Worm (Caenorhabditis elegans) whole organism, young adult: ENCODE results near the gene gap-1.

Experiments used
- B0035.1 ChIP-seq: sonication (generic microtip); optimal IDR thresholded peaks from 2 replicates; lab custom pipeline; 2016; ENCODE audit warnings: missing genetic modification characterization, mild to moderate bottlenecking, missing compliant biosample characterization, missing genotype, missing genetic modification reagents
- B0336.3 ChIP-seq: fragments of 200-800 bp; sonication (Bioruptor generic); IDR thresholded peaks from 2 replicates; pipeline ENCODE4 v1.3.6; 2022; ENCODE audit warnings: missing genetic modification characterization, missing compliant biosample characterization
- C06A6.2 ChIP-seq: fragments of 200-800 bp; sonication (Bioruptor generic); conservative IDR thresholded peaks from 2 replicates; pipeline ENCODE4 v1.3.6; 2022; ENCODE audit warnings: missing genetic modification characterization, missing compliant biosample characterization
- D2030.7 ChIP-seq: fragments of 200-800 bp; sonication (Bioruptor generic); IDR thresholded peaks from 2 replicates; pipeline ENCODE4 v1.3.6; 2022; ENCODE audit warnings: missing genetic modification reagents, missing genetic modification characterization, missing compliant biosample characterization
- F10E7.11 ChIP-seq: sonication (generic microtip); optimal IDR thresholded peaks from 2 replicates; lab custom pipeline; 2017; ENCODE audit warnings: mild to moderate bottlenecking, missing genetic modification characterization, moderate library complexity, missing compliant biosample characterization
- F23B12.7 ChIP-seq: sonication (generic microtip); optimal IDR thresholded peaks from 2 replicates; lab custom pipeline; 2017; ENCODE audit warnings: missing genetic modification characterization, mild to moderate bottlenecking, missing compliant biosample characterization, antibody characterized with exemption, moderate library complexity; ENCODE audit not compliant: insufficient read depth
- F33H1.4 ChIP-seq: fragments of 200-800 bp; sonication (Bioruptor generic); IDR thresholded peaks from 2 replicates; pipeline ENCODE4 v1.3.6; 2022; ENCODE audit warnings: missing genetic modification reagents, missing genetic modification characterization, missing compliant biosample characterization
- F39B2.1 ChIP-seq: fragments of 200-800 bp; sonication (Bioruptor generic); IDR thresholded peaks from 2 replicates; pipeline ENCODE4 v1.3.6; 2022; ENCODE audit warnings: missing genetic modification reagents, missing genetic modification characterization, missing compliant biosample characterization
- F57A8.1 ChIP-seq: fragments of 200-800 bp; sonication (Bioruptor generic); optimal IDR thresholded peaks from 2 replicates; lab custom pipeline; 2018; ENCODE audit warnings: mild to moderate bottlenecking, missing genetic modification characterization, moderate library complexity, missing compliant biosample characterization
- F57C9.4 ChIP-seq: sonication (generic microtip); optimal IDR thresholded peaks from 2 replicates; lab custom pipeline; 2017; ENCODE audit warnings: mild to moderate bottlenecking, missing genetic modification characterization, missing compliant biosample characterization
- T26A5.8 ChIP-seq: sonication (generic microtip); optimal IDR thresholded peaks from 2 replicates; lab custom pipeline; 2016; ENCODE audit warnings: missing genetic modification characterization, missing compliant biosample characterization
- Y79H2A.3 ChIP-seq: fragments of 200-800 bp; sonication (Bioruptor generic); conservative IDR thresholded peaks from 2 replicates; pipeline ENCODE4 v1.3.6; 2022; ENCODE audit warnings: missing genetic modification reagents, missing genetic modification characterization, missing compliant biosample characterization
- ama-1 ChIP-seq, 3 experiments: fragments of 150-350 bp in 1 of 3; sonication (generic microtip) in 2 of 3; optimal IDR thresholded peaks; 2 replicates each; lab custom pipeline; 2014 to 2018; ENCODE audit warnings: missing biosample characterization in 2 of 3, missing genetic modification characterization in 2 of 3, missing genetic modification reagents in 2 of 3
- attf-3 ChIP-seq: fragments of 200-800 bp; sonication (Bioruptor generic); conservative IDR thresholded peaks from 2 replicates; pipeline ENCODE4 v1.3.6; 2022; ENCODE audit warnings: missing genetic modification reagents, missing genetic modification characterization, missing compliant biosample characterization
- attf-5 ChIP-seq: fragments of 200-800 bp; sonication (Bioruptor generic); optimal IDR thresholded peaks from 2 replicates; lab custom pipeline; 2018; ENCODE audit warnings: mild to moderate bottlenecking, missing genetic modification characterization, missing compliant biosample characterization
- bed-1 ChIP-seq: fragments of 200-800 bp; sonication (Bioruptor generic); IDR thresholded peaks from 2 replicates; pipeline ENCODE4 v1.3.6; 2022; ENCODE audit warnings: missing genetic modification reagents, missing genetic modification characterization, missing compliant biosample characterization
- cebp-1 ChIP-seq, 2 experiments: fragments of 200-800 bp in 1 of 2; sonication (Bioruptor generic) in 1 of 2; sonication (generic microtip) in 1 of 2; IDR thresholded peaks in 1 of 2; optimal IDR thresholded peaks in 1 of 2; 2 replicates each; pipeline versions ENCODE4 v1.3.6 to Lab custom; 2017 to 2022; ENCODE audit warnings: missing compliant biosample characterization in 2 of 2, missing genetic modification characterization in 2 of 2, mild to moderate bottlenecking in 1 of 2, missing genetic modification reagents in 1 of 2, moderate library complexity in 1 of 2
- ceh-27 ChIP-seq: fragments of 200-800 bp; sonication (Bioruptor generic); optimal IDR thresholded peaks from 2 replicates; lab custom pipeline; 2018; ENCODE audit warnings: mild to moderate bottlenecking, missing genetic modification characterization, moderate library complexity, missing compliant biosample characterization
- ceh-79 ChIP-seq: sonication (generic microtip); optimal IDR thresholded peaks from 2 replicates; lab custom pipeline; 2017; ENCODE audit warnings: mild to moderate bottlenecking, missing genetic modification characterization, missing compliant biosample characterization
- egrh-3 ChIP-seq: fragments of 200-800 bp; sonication (Bioruptor generic); IDR thresholded peaks from 2 replicates; pipeline ENCODE4 v1.3.6; 2022; ENCODE audit warnings: missing genetic modification reagents, missing genetic modification characterization, missing compliant biosample characterization
- ets-4 ChIP-seq: fragments of 200-800 bp; sonication (Bioruptor generic); optimal IDR thresholded peaks from 2 replicates; lab custom pipeline; 2018; ENCODE audit warnings: mild to moderate bottlenecking, missing genetic modification characterization, missing compliant biosample characterization
- fkh-3 ChIP-seq: sonication (generic microtip); optimal IDR thresholded peaks from 2 replicates; lab custom pipeline; 2016; ENCODE audit warnings: mild to moderate bottlenecking, missing genetic modification characterization, missing compliant biosample characterization
- him-1 ChIP-seq: sonication (generic microtip); optimal IDR thresholded peaks from 2 replicates; lab custom pipeline; 2016; ENCODE audit warnings: missing genotype, missing genetic modification reagents, missing genetic modification characterization, missing compliant biosample characterization
- hlh-12 ChIP-seq: sonication (generic microtip); optimal IDR thresholded peaks from 2 replicates; lab custom pipeline; 2016; ENCODE audit warnings: missing genetic modification characterization, missing compliant biosample characterization
- let-607 ChIP-seq, 2 experiments: fragments of 200-800 bp in 1 of 2; sonication (Bioruptor generic) in 1 of 2; sonication (generic microtip) in 1 of 2; optimal IDR thresholded peaks; 2 replicates each; lab custom pipeline; 2016 to 2018; ENCODE audit warnings: mild to moderate bottlenecking in 2 of 2, missing compliant biosample characterization in 2 of 2, missing genetic modification characterization in 2 of 2, moderate library complexity in 2 of 2, missing genotype in 1 of 2
- lsy-27 ChIP-seq: sonication (generic microtip); optimal IDR thresholded peaks from 2 replicates; lab custom pipeline; 2017; ENCODE audit warnings: missing genetic modification characterization, mild to moderate bottlenecking, missing compliant biosample characterization, antibody characterized with exemption, missing genotype, borderline replicate concordance; ENCODE audit not compliant: insufficient read depth
- madf-3 ChIP-seq: fragments of 200-800 bp; sonication (Bioruptor generic); IDR thresholded peaks from 2 replicates; pipeline ENCODE4 v1.3.6; 2022; ENCODE audit warnings: missing genetic modification reagents, missing genetic modification characterization, missing compliant biosample characterization
- madf-8 ChIP-seq: fragments of 200-800 bp; sonication (Bioruptor generic); conservative IDR thresholded peaks from 2 replicates; pipeline ENCODE4 v1.3.6; 2022; ENCODE audit warnings: missing genetic modification reagents, missing genetic modification characterization, missing compliant biosample characterization
- mcd-1 ChIP-seq: fragments of 200-800 bp; sonication (Bioruptor generic); IDR thresholded peaks from 2 replicates; pipeline ENCODE4 v1.3.6; 2022; ENCODE audit warnings: missing genetic modification reagents, missing genetic modification characterization, missing compliant biosample characterization
- nfyb-1 ChIP-seq: fragments of 200-800 bp; sonication (Bioruptor generic); IDR thresholded peaks from 2 replicates; pipeline ENCODE4 v1.3.6; 2022; ENCODE audit warnings: missing genetic modification reagents, missing genetic modification characterization, missing compliant biosample characterization
- nhr-120 ChIP-seq: fragments of 200-800 bp; sonication (Bioruptor generic); IDR thresholded peaks from 2 replicates; pipeline ENCODE4 v1.3.6; 2022; ENCODE audit warnings: missing genetic modification characterization, missing compliant biosample characterization
- nhr-80 ChIP-seq: sonication (generic microtip); optimal IDR thresholded peaks from 2 replicates; lab custom pipeline; 2016; ENCODE audit warnings: missing genetic modification characterization, missing compliant biosample characterization
- rcor-1 ChIP-seq: fragments of 200-800 bp; sonication (Bioruptor generic); IDR thresholded peaks from 2 replicates; pipeline ENCODE4 v1.3.6; 2022; ENCODE audit warnings: missing genetic modification reagents, missing genetic modification characterization, missing compliant biosample characterization
- rpc-1 ChIP-seq, 2 experiments: fragments of 150-350 bp in 1 of 2; sonication (generic microtip) in 1 of 2; optimal IDR thresholded peaks; 2 replicates each; lab custom pipeline; 2014 to 2018; ENCODE audit warnings: missing biosample characterization in 1 of 2, missing genetic modification characterization in 1 of 2, missing genetic modification reagents in 1 of 2, missing genotype in 1 of 2
- sea-2 ChIP-seq: fragments of 200-800 bp; sonication (Bioruptor generic); IDR thresholded peaks from 2 replicates; pipeline ENCODE4 v1.3.6; 2022; ENCODE audit warnings: missing genetic modification characterization, missing compliant biosample characterization
- somi-1 ChIP-seq: fragments of 200-800 bp; sonication (Bioruptor generic); optimal IDR thresholded peaks from 2 replicates; lab custom pipeline; 2018; ENCODE audit warnings: mild to moderate bottlenecking, missing genetic modification characterization, missing compliant biosample characterization
- sptf-2 ChIP-seq: fragments of 200-800 bp; sonication (Bioruptor generic); optimal IDR thresholded peaks from 2 replicates; lab custom pipeline; 2018; ENCODE audit warnings: mild to moderate bottlenecking, missing genetic modification characterization, missing compliant biosample characterization
- tlf-1 ChIP-seq: fragments of 200-800 bp; sonication (Bioruptor generic); optimal IDR thresholded peaks from 2 replicates; lab custom pipeline; 2018; ENCODE audit warnings: mild to moderate bottlenecking, missing genetic modification characterization, missing compliant biosample characterization
- unc-130 ChIP-seq: sonication (generic microtip); optimal IDR thresholded peaks from 2 replicates; lab custom pipeline; 2016; ENCODE audit warnings: missing genetic modification reagents, missing genetic modification characterization, missing compliant biosample characterization
- xnd-1 ChIP-seq: sonication (generic microtip); optimal IDR thresholded peaks from 2 replicates; lab custom pipeline; 2016; ENCODE audit warnings: missing genotype, missing genetic modification reagents, missing genetic modification characterization, missing compliant biosample characterization
- zfh-2 ChIP-seq: fragments of 200-800 bp; sonication (Bioruptor generic); conservative IDR thresholded peaks from 2 replicates; pipeline ENCODE4 v1.3.6; 2022; ENCODE audit warnings: missing genetic modification reagents, missing genetic modification characterization, missing compliant biosample characterization
- ztf-22 ChIP-seq: fragments of 200-800 bp; sonication (Bioruptor generic); optimal IDR thresholded peaks from 2 replicates; lab custom pipeline; 2018; ENCODE audit warnings: mild to moderate bottlenecking, missing genetic modification characterization, moderate library complexity, missing compliant biosample characterization
- ztf-26 ChIP-seq: sonication (generic microtip); optimal IDR thresholded peaks from 2 replicates; lab custom pipeline; 2017; ENCODE audit warnings: missing genetic modification characterization, missing compliant biosample characterization
- ztf-6 ChIP-seq: fragments of 200-800 bp; sonication (Bioruptor generic); IDR thresholded peaks from 2 replicates; pipeline ENCODE4 v1.3.6; 2022; ENCODE audit warnings: missing genetic modification reagents, missing genetic modification characterization, missing compliant biosample characterization

Gene gap-1

DNA sequence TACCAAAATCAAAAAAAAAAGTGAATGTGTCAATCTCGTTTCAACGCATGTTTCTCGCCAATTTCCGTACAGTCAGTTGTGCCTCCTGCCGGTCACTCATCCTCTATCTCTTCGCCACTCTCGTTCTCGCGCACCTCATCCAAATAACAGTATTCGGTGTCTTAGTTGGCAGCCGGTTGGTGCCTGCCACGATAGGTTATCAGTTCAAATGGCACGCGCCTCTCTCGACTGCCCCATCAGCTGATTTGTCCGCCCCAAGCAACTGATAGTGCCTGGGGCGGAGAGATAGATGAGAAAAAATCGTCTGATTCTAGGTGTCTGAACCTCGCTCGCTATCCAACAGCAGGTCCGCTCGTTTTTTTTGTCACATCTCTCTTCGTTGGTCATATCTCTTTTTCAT, 22.8 kb downstream of the gap-1 start (continued):
- no peak for TF ChIP-seq B0035.1
- TF ChIP-seq cebp-1 (GFP tag; IDR thresholded peaks at IDR 0.05; lab: Robert Waterston, UW) = no peak
- peak; percentile 75 for TF ChIP-seq cebp-1 (tag; optimal IDR thresholded peaks at IDR 0.05; lab: Kevin White, UChicago)
- TF ChIP-seq F23B12.7 (tag; lab: Kevin White, UChicago) = no peak
- TF ChIP-seq B0336.3 (GFP tag; lab: Robert Waterston, UW) = peak; percentile 64
- TF ChIP-seq Y79H2A.3 (GFP tag; lab: Robert Waterston, UW) = no peak
- peak; percentile 60 for TF ChIP-seq ztf-22 (GFP tag; lab: Kevin White, UChicago)
- TF ChIP-seq rcor-1 (GFP tag; lab: Robert Waterston, UW) = 0 out of 2 replicates have a peak, but pooled peaks have one; percentile 11
- TF ChIP-seq F39B2.1 (GFP tag; lab: Robert Waterston, UW) = no peak
- no peak for TF ChIP-seq tlf-1
- TF ChIP-seq attf-3 (GFP tag; lab: Robert Waterston, UW) = no peak
- TF ChIP-seq T26A5.8 (tag; lab: Kevin White, UChicago) = no peak
- TF ChIP-seq F57C9.4 (tag; lab: Kevin White, UChicago) = no peak
- peak; percentile 96 for TF ChIP-seq nhr-80
- no peak for TF ChIP-seq ztf-6 (GFP tag; lab: Robert Waterston, UW)
- peak; percentile 34 to 49 for TF ChIP-seq let-607 (tag; optimal IDR thresholded peaks at IDR 0.05; lab: Kevin White, UChicago)

- TF ChIP-seq hlh-12 (tag; lab: Kevin White, UChicago) (no peak), cebp-1 (GFP tag; IDR thresholded peaks at IDR 0.05; lab: Robert Waterston, UW) (no peak), cebp-1 (tag; optimal IDR thresholded peaks at IDR 0.05; lab: Kevin White, UChicago) (peak; percentile 53)
Measured at ce11 chrX:2216242-2216641, 23.9 kb downstream of the gap-1 start.

- TF ChIP-seq rpc-1 (optimal IDR thresholded peaks at IDR 0.05; lab: Kevin White, UChicago) (no peak), rpc-1 (tag; optimal IDR thresholded peaks at IDR 0.05; lab: Kevin White, UChicago) (no peak), D2030.7 (GFP tag; lab: Robert Waterston, UW) (no peak), F33H1.4 (GFP tag; lab: Robert Waterston, UW) (no peak), somi-1 (GFP tag; lab: Kevin White, UChicago) (no peak), ceh-27 (GFP tag; lab: Kevin White, UChicago) (peak; percentile 34), rcor-1 (GFP tag; lab: Robert Waterston, UW) (no peak), zfh-2 (GFP tag; lab: Robert Waterston, UW) (peak; percentile 81), nhr-120 (GFP tag; lab: Robert Waterston, UW) (no peak), him-1 (tag; lab: Kevin White, UChicago) (no peak), F57A8.1 (GFP tag; lab: Kevin White, UChicago) (no peak), madf-3 (GFP tag; lab: Robert Waterston, UW) (no peak), ztf-26 (no peak), sptf-2 (no peak), F10E7.11 (no peak), C06A6.2 (0 out of 2 replicates have a peak, but pooled peaks have one; percentile 13), nfyb-1 (GFP tag; lab: Robert Waterston, UW) (0 out of 2 replicates have a peak, but pooled peaks have one; percentile 39), ets-4 (GFP tag; lab: Kevin White, UChicago) (no peak), ama-1 (optimal IDR thresholded peaks at IDR 0.05; lab: Kevin White, UChicago) (no peak), ama-1 (GFP tag; optimal IDR thresholded peaks at IDR 0.05; lab: Kevin White, UChicago) (no peak), lsy-27 (tag; lab: Kevin White, UChicago) (no peak), unc-130 (GFP tag; lab: Kevin White, UChicago) (no peak), attf-5 (no peak), madf-8 (no peak), bed-1 (no peak), fkh-3 (tag; lab: Kevin White, UChicago) (no peak), mcd-1 (no peak), sea-2 (GFP tag; lab: Robert Waterston, UW) (0 out of 2 replicates have a peak, but pooled peaks have one; percentile 44), ceh-79 (tag; lab: Kevin White, UChicago) (no peak), egrh-3 (GFP tag; lab: Robert Waterston, UW) (peak; percentile 62; the same call in 1 of the 2 replicates), xnd-1 (tag; lab: Kevin White, UChicago) (no peak)
Measured at ce11 chrX:2216662-2217061, 24.4 kb downstream of the gap-1 start.
